Worm (Caenorhabditis elegans): ENCODE results near the gene ubxn-2.
"Not testable (repeated sequence)": the region's sequence is repeated elsewhere in the genome, so short reads cannot be mapped to it uniquely, and the experiment has no call there.

ubxn-2 gene

ce11 chrIV:2740035-2740434, 14.4 kb upstream of the ubxn-2 start:
- TF ChIP-seq ceh-45 (GFP tag; IDR thresholded peaks at IDR 0.05): peak; percentile 84
- peak; percentile 82 for TF ChIP-seq unc-3 (GFP tag; conservative IDR thresholded peaks at IDR 0.05)
- not testable (repeated sequence) for TF ChIP-seq unc-3 (tag; optimal IDR thresholded peaks at IDR 0.05)
- peak; percentile 71 for TF ChIP-seq sox-2 (GFP tag; IDR thresholded peaks at IDR 0.05)
- peak; percentile 45 for TF ChIP-seq che-1 (tag; optimal IDR thresholded peaks at IDR 0.05)
- TF ChIP-seq ceh-34 (tag; optimal IDR thresholded peaks at IDR 0.05): peak; percentile 4

- no peak for TF ChIP-seq ceh-45 (GFP tag; IDR thresholded peaks at IDR 0.05)
- no peak for TF ChIP-seq ceh-9 (tag; optimal IDR thresholded peaks at IDR 0.05)
- TF ChIP-seq ama-1 (optimal IDR thresholded peaks at IDR 0.05): no peak
- TF ChIP-seq C38D4.7 (GFP tag; optimal IDR thresholded peaks at IDR 0.05): no peak
- no peak for TF ChIP-seq ceh-24 (tag; optimal IDR thresholded peaks at IDR 0.05)
- no peak for TF ChIP-seq rnt-1 (tag; optimal IDR thresholded peaks at IDR 0.05)
- TF ChIP-seq fax-1 (tag; optimal IDR thresholded peaks at IDR 0.05): no peak
- no peak for TF ChIP-seq nhr-11 (tag; optimal IDR thresholded peaks at IDR 0.05)
- TF ChIP-seq fkh-10 (GFP tag; optimal IDR thresholded peaks at IDR 0.05): no peak
- no peak for TF ChIP-seq ceh-48 (tag; optimal IDR thresholded peaks at IDR 0.05)
- no peak for TF ChIP-seq che-1 (tag; optimal IDR thresholded peaks at IDR 0.05)
Measured at ce11 chrIV:2738466-2738865, 12.8 kb upstream of the ubxn-2 start.

ce11 chrIV:2736575-2736974, 11.0 kb upstream of the ubxn-2 start:
- TF ChIP-seq hlh-8 (tag; optimal IDR thresholded peaks at IDR 0.05): no peak
- no peak for TF ChIP-seq ets-4 (tag; optimal IDR thresholded peaks at IDR 0.05)
- TF ChIP-seq elt-2 (tag; optimal IDR thresholded peaks at IDR 0.05): no peak
- no peak for TF ChIP-seq pros-1 (tag; optimal IDR thresholded peaks at IDR 0.05)
- no peak for TF ChIP-seq ztf-16 (tag; optimal IDR thresholded peaks at IDR 0.05)
- TF ChIP-seq nhr-11 (tag; optimal IDR thresholded peaks at IDR 0.05): no peak
- no peak for TF ChIP-seq che-1 (tag; optimal IDR thresholded peaks at IDR 0.05)
- TF ChIP-seq ttx-3 (tag; optimal IDR thresholded peaks at IDR 0.05): no peak
- no peak for TF ChIP-seq dve-1 (tag; optimal IDR thresholded peaks at IDR 0.05)

- no peak for TF ChIP-seq che-1 (tag; optimal IDR thresholded peaks at IDR 0.05)
- TF ChIP-seq ceh-9 (tag; optimal IDR thresholded peaks at IDR 0.05): no peak
- TF ChIP-seq pat-9 (tag; optimal IDR thresholded peaks at IDR 0.05): no peak
- no peak for TF ChIP-seq fkh-10 (GFP tag; optimal IDR thresholded peaks at IDR 0.05)
- TF ChIP-seq hlh-8 (tag; optimal IDR thresholded peaks at IDR 0.05): no peak
- no peak for TF ChIP-seq F13H6.1 (tag; optimal IDR thresholded peaks at IDR 0.05)
- no peak for TF ChIP-seq npax-4 (tag; optimal IDR thresholded peaks at IDR 0.05)
- no peak for TF ChIP-seq eyg-1 (tag; optimal IDR thresholded peaks at IDR 0.05)
- TF ChIP-seq unc-3 (GFP tag; conservative IDR thresholded peaks at IDR 0.05): no peak
- no peak for TF ChIP-seq unc-3 (tag; optimal IDR thresholded peaks at IDR 0.05)
- TF ChIP-seq pha-2 (tag; optimal IDR thresholded peaks at IDR 0.05): no peak
- TF ChIP-seq ceh-30 (tag; optimal IDR thresholded peaks at IDR 0.05): no peak
- TF ChIP-seq hlh-30 (tag; optimal IDR thresholded peaks at IDR 0.05; ENCODE audit: insufficient read depth): no peak
- no peak for TF ChIP-seq sox-2 (GFP tag; IDR thresholded peaks at IDR 0.05)
- TF ChIP-seq ref-2 (tag; optimal IDR thresholded peaks at IDR 0.05): no peak
Measured at ce11 chrIV:2734675-2735074, 9.1 kb upstream of the ubxn-2 start.

- TF ChIP-seq eyg-1 (tag; optimal IDR thresholded peaks at IDR 0.05) (no peak), gmeb-2 (tag; optimal IDR thresholded peaks at IDR 0.05) (no peak), ceh-9 (tag; optimal IDR thresholded peaks at IDR 0.05) (no peak), C38D4.7 (GFP tag; optimal IDR thresholded peaks at IDR 0.05) (no peak), ceh-30 (tag; optimal IDR thresholded peaks at IDR 0.05) (no peak), hlh-6 (tag; optimal IDR thresholded peaks at IDR 0.05) (no peak), nhr-232 (tag; optimal IDR thresholded peaks at IDR 0.05) (no peak), elt-4 (tag; optimal IDR thresholded peaks at IDR 0.05) (no peak), syd-9 (tag; optimal IDR thresholded peaks at IDR 0.05) (no peak), unc-86 (tag; optimal IDR thresholded peaks at IDR 0.05) (no peak), tbx-7 (tag; optimal IDR thresholded peaks at IDR 0.05) (no peak), ztf-16 (tag; optimal IDR thresholded peaks at IDR 0.05) (no peak), fkh-6 (tag; optimal IDR thresholded peaks at IDR 0.05) (no peak), pros-1 (tag; optimal IDR thresholded peaks at IDR 0.05) (no peak)
Measured at ce11 chrIV:2729957-2730356, 4.3 kb upstream of the ubxn-2 start, which contains the start of gene Y94H6A.2. Y94H6A.2 (plus strand) TSS chrIV:2730292.
